Worm (Caenorhabditis elegans) whole organism, young adult: ENCODE data around the gene str-134.
A peak's percentile ranks its signal among the peaks of the same experiment; 100 is the strongest.

Source experiments
- T26A5.8 ChIP-seq: sonication (generic microtip); optimal IDR thresholded peaks from 2 replicates; lab custom pipeline; 2016; ENCODE audit warnings: missing genetic modification characterization, missing compliant biosample characterization
- ama-1 ChIP-seq, 3 experiments: fragments of 150-350 bp in 1 of 3; sonication (generic microtip) in 2 of 3; optimal IDR thresholded peaks; 2 replicates each; lab custom pipeline; 2014 to 2018; ENCODE audit warnings: missing biosample characterization in 2 of 3, missing genetic modification characterization in 2 of 3, missing genetic modification reagents in 2 of 3
- attf-5 ChIP-seq: fragments of 200-800 bp; sonication (Bioruptor generic); optimal IDR thresholded peaks from 2 replicates; lab custom pipeline; 2018; ENCODE audit warnings: mild to moderate bottlenecking, missing genetic modification characterization, missing compliant biosample characterization
- ekl-4 ChIP-seq: fragments of 200-800 bp; sonication (Bioruptor generic); IDR thresholded peaks from 2 replicates; pipeline ENCODE4 v1.3.6; 2022; ENCODE audit warnings: missing genetic modification reagents, missing genetic modification characterization, missing compliant biosample characterization
- lag-1 ChIP-seq: fragments of 200-800 bp; sonication (Bioruptor generic); IDR thresholded peaks from 2 replicates; pipeline ENCODE4 v1.3.6; 2022; ENCODE audit warnings: missing genetic modification reagents, missing genetic modification characterization, missing compliant biosample characterization
- nhr-120 ChIP-seq: fragments of 200-800 bp; sonication (Bioruptor generic); IDR thresholded peaks from 2 replicates; pipeline ENCODE4 v1.3.6; 2022; ENCODE audit warnings: missing genetic modification characterization, missing compliant biosample characterization
- pha-4 ChIP-seq: fragments of 150-350 bp; sonication (generic microtip); optimal IDR thresholded peaks from 2 replicates; lab custom pipeline; 2014; ENCODE audit warnings: missing biosample characterization, missing genetic modification reagents, missing genetic modification characterization
- sea-2 ChIP-seq: fragments of 200-800 bp; sonication (Bioruptor generic); IDR thresholded peaks from 2 replicates; pipeline ENCODE4 v1.3.6; 2022; ENCODE audit warnings: missing genetic modification characterization, missing compliant biosample characterization
- snpc-1.1 ChIP-seq: sonication (generic microtip); optimal IDR thresholded peaks from 2 replicates; lab custom pipeline; 2017; ENCODE audit warnings: missing genetic modification characterization, mild to moderate bottlenecking, missing compliant biosample characterization, antibody characterized with exemption, moderate library complexity, missing genotype, missing genetic modification reagents; ENCODE audit not compliant: insufficient read depth
- somi-1 ChIP-seq: fragments of 200-800 bp; sonication (Bioruptor generic); optimal IDR thresholded peaks from 2 replicates; lab custom pipeline; 2018; ENCODE audit warnings: mild to moderate bottlenecking, missing genetic modification characterization, missing compliant biosample characterization

ce11 chrV:728822-729493 is 14.5 kb upstream of the str-134 start:
- TF ChIP-seq lag-1 (no peak), pha-4 (tag; lab: Kevin White, UChicago) (no peak), nhr-120 (no peak), T26A5.8 (tag; lab: Kevin White, UChicago) (no peak), attf-5 (GFP tag; lab: Kevin White, UChicago) (peak; percentile 22), sea-2 (GFP tag; lab: Robert Waterston, UW) (no peak), somi-1 (peak; percentile 67), ama-1 (optimal IDR thresholded peaks at IDR 0.05; lab: Kevin White, UChicago) (peak; percentile 85), ama-1 (GFP tag; optimal IDR thresholded peaks at IDR 0.05; lab: Kevin White, UChicago) (no peak), snpc-1.1 (tag; lab: Kevin White, UChicago) (no peak), ekl-4 (GFP tag; lab: Robert Waterston, UW) (no peak)
